Fruit fly (Drosophila melanogaster) whole organism, pupa: Measurements from ENCODE around the gene CG43731.

Experiments
- CG12605 ChIP-seq: fragments of 200-800 bp; sonication (Bioruptor generic); IDR thresholded peaks from 2 replicates; pipeline ENCODE4 v1.3.6; 2022; ENCODE audit warnings: missing biosample characterization, missing genetic modification characterization
- CG13204 ChIP-seq: fragments of 200-800 bp; sonication (Bioruptor generic); optimal IDR thresholded peaks from 2 replicates; lab custom pipeline; 2018; ENCODE audit warnings: missing biosample characterization, mild to moderate bottlenecking, missing genetic modification characterization, moderate library complexity
- CG15710 ChIP-seq: fragments of 200-800 bp; sonication (Bioruptor generic); optimal IDR thresholded peaks from 2 replicates; lab custom pipeline; 2018; ENCODE audit warnings: missing biosample characterization, mild to moderate bottlenecking, missing genetic modification characterization, moderate library complexity
- CG17806 ChIP-seq: fragments of 200-800 bp; sonication (Bioruptor generic); optimal IDR thresholded peaks from 2 replicates; lab custom pipeline; 2018; ENCODE audit warnings: missing biosample characterization, mild to moderate bottlenecking, missing genetic modification characterization, moderate library complexity
- CG32121 ChIP-seq: fragments of 200-800 bp; sonication (Bioruptor generic); IDR thresholded peaks from 2 replicates; pipeline ENCODE4 v1.3.6; 2022; ENCODE audit warnings: missing biosample characterization, missing genetic modification characterization
- CG8159 ChIP-seq: fragments of 200-800 bp; sonication (Bioruptor generic); optimal IDR thresholded peaks from 3 replicates; lab custom pipeline; 2018; ENCODE audit warnings: missing biosample characterization, mild to moderate bottlenecking, missing genetic modification characterization, moderate library complexity
- CG9948 ChIP-seq: fragments of 200-800 bp; sonication (Bioruptor generic); optimal IDR thresholded peaks from 2 replicates; lab custom pipeline; 2018; ENCODE audit warnings: missing biosample characterization, mild to moderate bottlenecking, missing genetic modification characterization, moderate library complexity
- EcR ChIP-seq: fragments of 200-800 bp; sonication (Bioruptor generic); optimal IDR thresholded peaks from 3 replicates; lab custom pipeline; 2019; ENCODE audit warnings: missing biosample characterization, missing genetic modification characterization, mild to moderate bottlenecking, moderate library complexity, missing genetic modification reagents
- Pif1A ChIP-seq: fragments of 200-800 bp; sonication (Bioruptor generic); optimal IDR thresholded peaks from 3 replicates; lab custom pipeline; 2016; ENCODE audit warnings: missing biosample characterization, missing genetic modification characterization
- Pif1B ChIP-seq: fragments of 200-800 bp; sonication (Bioruptor generic); optimal IDR thresholded peaks from 3 replicates; lab custom pipeline; 2016; ENCODE audit warnings: missing biosample characterization, missing genetic modification characterization

DNA sequence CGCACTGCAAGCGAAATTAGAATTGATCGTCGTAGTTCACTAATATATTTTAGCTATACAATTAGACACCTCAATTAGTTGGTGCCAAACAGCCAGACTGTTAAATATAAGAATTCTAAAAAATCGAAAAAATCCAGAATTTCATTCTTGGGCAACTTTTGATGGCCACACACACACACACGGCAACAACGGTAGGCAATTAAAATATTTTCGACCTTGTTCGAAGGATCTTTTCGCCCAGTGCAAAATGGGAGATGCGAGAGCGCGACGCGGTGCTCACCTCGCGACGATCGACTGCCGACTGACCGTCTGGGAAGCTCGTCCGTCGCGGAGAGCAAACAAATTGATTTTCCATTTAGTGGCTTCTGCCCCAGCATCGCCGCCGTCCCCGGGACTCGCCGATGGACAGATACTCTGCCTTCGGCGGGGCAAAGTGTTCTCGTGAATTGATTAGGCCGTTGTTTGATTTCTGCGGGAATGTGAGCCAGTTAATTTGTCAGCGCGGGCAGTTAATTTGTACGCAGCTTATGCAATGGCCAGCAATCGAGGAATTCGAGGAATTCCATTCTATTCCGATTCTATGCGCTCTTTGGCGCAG, 32.2 kb upstream of the CG43731 start, which contains the start of gene CG10702:
- no peak for TF ChIP-seq CG13204 (GFP tag; lab: Kevin White, UChicago)
- no peak for TF ChIP-seq CG12605 (GFP tag; lab: Robert Waterston, UW)
- TF ChIP-seq Pif1B, result no peak
- no peak for TF ChIP-seq CG17806
- TF ChIP-seq CG8159 (tag; lab: Kevin White, UChicago), result no peak
- TF ChIP-seq Pif1A (GFP tag; lab: Kevin White, UChicago), result no peak
- no peak for TF ChIP-seq CG15710 (tag; lab: Kevin White, UChicago)
- TF ChIP-seq CG9948 (tag; lab: Kevin White, UChicago), result no peak
- TF ChIP-seq CG32121 (GFP tag; lab: Robert Waterston, UW), result no peak
- no peak for TF ChIP-seq EcR (GFP tag; lab: Kevin White, UChicago)
